Fruit fly (Drosophila melanogaster) whole organism, adult: ENCODE results near the gene Fitm.

Source experiments
- CG33017 ChIP-seq: fragments of 200-800 bp; sonication (Bioruptor generic); optimal IDR thresholded peaks from 2 replicates; lab custom pipeline; 2018; ENCODE audit warnings: missing biosample characterization, mild to moderate bottlenecking, missing genetic modification characterization, moderate library complexity
- CG7045 ChIP-seq: fragments of 200-800 bp; sonication (Bioruptor generic); optimal IDR thresholded peaks from 2 replicates; lab custom pipeline; 2017; ENCODE audit warnings: missing biosample characterization, mild to moderate bottlenecking, missing genetic modification characterization
- Hr96 ChIP-seq: fragments of 200-800 bp; sonication (Bioruptor generic); optimal IDR thresholded peaks from 2 replicates; lab custom pipeline; 2016; ENCODE audit warnings: missing biosample characterization, missing genetic modification characterization
- cic ChIP-seq: fragments of 200-800 bp; sonication (Bioruptor generic); optimal IDR thresholded peaks from 2 replicates; lab custom pipeline; 2017; ENCODE audit warnings: missing biosample characterization, mild to moderate bottlenecking, missing genetic modification characterization, moderate library complexity
- tj ChIP-seq: fragments of 200-800 bp; sonication (Bioruptor generic); optimal IDR thresholded peaks from 3 replicates; lab custom pipeline; 2017; ENCODE audit warnings: missing biosample characterization, mild to moderate bottlenecking, missing genetic modification characterization, moderate library complexity

dm6 chr3L:5176789-5177188 is 30.9 kb upstream of the Fitm start:
- TF ChIP-seq tj (GFP tag; lab: Kevin White, UChicago) = no peak
- no peak for TF ChIP-seq CG7045 (GFP tag; lab: Kevin White, UChicago)
- peak; percentile 25 for TF ChIP-seq cic (GFP tag; lab: Kevin White, UChicago)
- TF ChIP-seq Hr96 (GFP tag; lab: Kevin White, UChicago) = no peak
- TF ChIP-seq CG33017 (tag; lab: Kevin White, UChicago) = no peak
